Worm (Caenorhabditis elegans): ENCODE data around the gene F13A2.1.

ce11 chrV:4332450-4332849 lies 49.7 kb downstream of the F13A2.1 start, which contains the start of gene oac-12:
- TF ChIP-seq him-1 (tag; optimal IDR thresholded peaks at IDR 0.05): no peak
- no peak for TF ChIP-seq W03F9.2 (tag; optimal IDR thresholded peaks at IDR 0.05)
- TF ChIP-seq dao-5 (tag; optimal IDR thresholded peaks at IDR 0.05): no peak
